Worm (Caenorhabditis elegans): ENCODE measurements around the gene F59E12.3.

DNA sequence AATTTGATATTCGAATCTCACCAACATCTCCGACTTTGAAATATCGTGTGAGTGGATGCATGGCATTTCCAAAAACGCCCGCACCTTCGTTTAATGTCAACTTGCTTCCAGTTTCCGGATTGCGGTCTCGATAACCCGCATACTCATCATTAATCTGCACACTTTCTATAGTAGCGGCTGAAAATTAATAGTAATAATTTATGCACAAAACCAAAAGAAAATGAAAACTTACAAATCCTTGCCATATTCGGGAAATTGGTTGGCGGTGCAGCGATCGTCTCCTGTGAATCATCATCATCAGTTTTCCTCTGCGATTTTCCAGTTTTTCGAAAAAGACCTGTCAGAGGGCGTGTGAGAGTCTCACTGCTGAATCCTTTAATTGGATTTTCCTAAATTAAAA is 22.0 kb downstream of the F59E12.3 start:
- no peak for TF ChIP-seq hlh-30 (tag; optimal IDR thresholded peaks at IDR 0.05; ENCODE audit: insufficient read depth)
- TF ChIP-seq ceh-19 (GFP tag; optimal IDR thresholded peaks at IDR 0.05): no peak
- TF ChIP-seq rnt-1 (tag; optimal IDR thresholded peaks at IDR 0.05): no peak
- TF ChIP-seq elt-2 (tag; optimal IDR thresholded peaks at IDR 0.05): no peak
- no peak for TF ChIP-seq F13H6.1 (tag; optimal IDR thresholded peaks at IDR 0.05)
- TF ChIP-seq tbx-2 (tag; optimal IDR thresholded peaks at IDR 0.05): no peak
- no peak for TF ChIP-seq madf-2 (tag; optimal IDR thresholded peaks at IDR 0.05)
- no peak for TF ChIP-seq C38D4.7 (GFP tag; optimal IDR thresholded peaks at IDR 0.05)
- no peak for TF ChIP-seq ceh-18 (tag; optimal IDR thresholded peaks at IDR 0.05)
- no peak for TF ChIP-seq sox-4 (tag; optimal IDR thresholded peaks at IDR 0.05)
- no peak for TF ChIP-seq ceh-45 (GFP tag; IDR thresholded peaks at IDR 0.05)
- no peak for TF ChIP-seq ama-1 (optimal IDR thresholded peaks at IDR 0.05)

Data from whole organism, late embryonic.